Fruit fly (Drosophila melanogaster) whole organism, prepupa: ENCODE measurements around the gene acj6.

Experiments
- CG10631 ChIP-seq: fragments of 200-800 bp; sonication (Bioruptor generic); optimal IDR thresholded peaks from 2 replicates; lab custom pipeline; 2016; ENCODE audit warnings: missing biosample characterization, missing genetic modification characterization
- CG10669 ChIP-seq: fragments of 200-800 bp; sonication (Bioruptor generic); optimal IDR thresholded peaks from 3 replicates; lab custom pipeline; 2018; ENCODE audit warnings: missing biosample characterization, mild to moderate bottlenecking, missing genetic modification characterization, moderate library complexity
- CG11294 ChIP-seq: fragments of 200-800 bp; sonication (Bioruptor generic); IDR thresholded peaks from 2 replicates; pipeline ENCODE4 v1.3.6; 2022; ENCODE audit warnings: missing biosample characterization, missing genetic modification characterization
- CG11762 ChIP-seq: fragments of 200-800 bp; sonication (Bioruptor generic); optimal IDR thresholded peaks from 3 replicates; lab custom pipeline; 2016; ENCODE audit warnings: missing biosample characterization, missing genetic modification characterization; ENCODE audit not compliant: insufficient read depth
- CG15336 ChIP-seq: fragments of 200-800 bp; sonication (Bioruptor generic); IDR thresholded peaks from 2 replicates; pipeline ENCODE4 v1.3.6; 2022; ENCODE audit warnings: missing biosample characterization, missing genetic modification characterization
- CG16779 ChIP-seq: fragments of 200-800 bp; sonication (Bioruptor generic); optimal IDR thresholded peaks from 3 replicates; lab custom pipeline; 2017; ENCODE audit warnings: missing biosample characterization, mild to moderate bottlenecking, missing genetic modification characterization
- CG3032 ChIP-seq: fragments of 200-800 bp; optimal IDR thresholded peaks from 2 replicates; lab custom pipeline; 2019; ENCODE audit warnings: missing biosample characterization, mild to moderate bottlenecking, missing genetic modification characterization, moderate library complexity
- CG31627 ChIP-seq: fragments of 200-800 bp; sonication (Bioruptor generic); optimal IDR thresholded peaks from 3 replicates; lab custom pipeline; 2016; ENCODE audit warnings: missing biosample characterization, missing genetic modification characterization
- CG32006 ChIP-seq: fragments of 200-800 bp; sonication (Bioruptor generic); optimal IDR thresholded peaks from 3 replicates; lab custom pipeline; 2017; ENCODE audit warnings: missing biosample characterization, mild to moderate bottlenecking, missing genetic modification characterization
- CG3919 ChIP-seq: fragments of 200-800 bp; sonication (Bioruptor generic); optimal IDR thresholded peaks from 3 replicates; lab custom pipeline; 2016; ENCODE audit warnings: missing biosample characterization, missing genetic modification characterization
- CG4318 ChIP-seq: fragments of 200-800 bp; sonication (Bioruptor generic); optimal IDR thresholded peaks from 3 replicates; lab custom pipeline; 2017; ENCODE audit warnings: missing biosample characterization, mild to moderate bottlenecking, missing genetic modification characterization
- CG6163 ChIP-seq: fragments of 200-800 bp; sonication (Bioruptor generic); IDR thresholded peaks from 3 replicates; pipeline ENCODE4 v1.3.6; 2022; ENCODE audit warnings: missing biosample characterization, missing genetic modification characterization
- CG6276 ChIP-seq: fragments of 200-800 bp; sonication (Bioruptor generic); optimal IDR thresholded peaks from 2 replicates; lab custom pipeline; 2017; ENCODE audit warnings: missing biosample characterization, mild to moderate bottlenecking, missing genetic modification characterization
- CG6808 ChIP-seq: fragments of 200-800 bp; sonication (Bioruptor generic); optimal IDR thresholded peaks from 3 replicates; lab custom pipeline; 2017; ENCODE audit warnings: missing biosample characterization, missing genetic modification characterization, mild to moderate bottlenecking, moderate library complexity, missing genetic modification reagents
- CG6854 ChIP-seq: fragments of 200-800 bp; sonication (Bioruptor generic); optimal IDR thresholded peaks from 2 replicates; lab custom pipeline; 2017; ENCODE audit warnings: missing biosample characterization, mild to moderate bottlenecking, missing genetic modification characterization
- CG7368 ChIP-seq: fragments of 200-800 bp; sonication (Bioruptor generic); optimal IDR thresholded peaks from 3 replicates; lab custom pipeline; 2016; ENCODE audit warnings: missing biosample characterization, missing genetic modification characterization
- CG8119 ChIP-seq: fragments of 200-800 bp; sonication (Bioruptor generic); IDR thresholded peaks from 3 replicates; pipeline ENCODE4 v1.3.6; 2022; ENCODE audit warnings: missing biosample characterization, missing genetic modification characterization
- CG8632 ChIP-seq: fragments of 200-800 bp; sonication (Bioruptor generic); optimal IDR thresholded peaks from 3 replicates; lab custom pipeline; 2016; ENCODE audit warnings: missing biosample characterization, missing genetic modification characterization
- CG9139 ChIP-seq: fragments of 200-800 bp; sonication (Bioruptor generic); optimal IDR thresholded peaks from 3 replicates; lab custom pipeline; 2017; ENCODE audit warnings: missing biosample characterization, mild to moderate bottlenecking, missing genetic modification characterization
- Eip78C ChIP-seq: fragments of 200-800 bp; sonication (Bioruptor generic); peaks from one replicate; lab custom pipeline; 2016; ENCODE audit warnings: missing biosample characterization, missing genetic modification characterization
- Eip93F ChIP-seq: fragments of 200-800 bp; sonication (Bioruptor generic); optimal IDR thresholded peaks from 2 replicates; lab custom pipeline; 2016; ENCODE audit warnings: missing biosample characterization, mild to moderate bottlenecking, missing genetic modification characterization
- Ets21C ChIP-seq: fragments of 200-800 bp; sonication (Bioruptor generic); optimal IDR thresholded peaks from 3 replicates; lab custom pipeline; 2016; ENCODE audit warnings: missing biosample characterization, missing genetic modification characterization
- Gug ChIP-seq: fragments of 200-800 bp; sonication (Bioruptor generic); IDR thresholded peaks from 2 replicates; pipeline ENCODE4 v1.3.6; 2022; ENCODE audit warnings: missing biosample characterization, missing genetic modification characterization
- Hr38 ChIP-seq: sonication (Bioruptor generic); optimal IDR thresholded peaks from 2 replicates; lab custom pipeline; 2016; ENCODE audit warnings: missing biosample characterization, missing genetic modification characterization
- Hr4 ChIP-seq: fragments of 200-800 bp; sonication (Bioruptor generic); optimal IDR thresholded peaks from 3 replicates; lab custom pipeline; 2016; ENCODE audit warnings: missing biosample characterization, missing genetic modification characterization
- Lpt ChIP-seq: fragments of 200-800 bp; sonication (Bioruptor generic); optimal IDR thresholded peaks from 3 replicates; lab custom pipeline; 2016; ENCODE audit warnings: missing biosample characterization, missing genetic modification characterization
- Met ChIP-seq: fragments of 200-800 bp; sonication (Bioruptor generic); optimal IDR thresholded peaks from 3 replicates; lab custom pipeline; 2016; ENCODE audit warnings: missing biosample characterization, missing genetic modification characterization
- Sox14 ChIP-seq: fragments of 200-800 bp; sonication (Bioruptor generic); optimal IDR thresholded peaks from 3 replicates; lab custom pipeline; 2016; ENCODE audit warnings: missing biosample characterization, missing genetic modification characterization
- Sox15 ChIP-seq: fragments of 200-800 bp; sonication (Bioruptor generic); optimal IDR thresholded peaks from 3 replicates; lab custom pipeline; 2016; ENCODE audit warnings: missing biosample characterization, missing genetic modification characterization
- acj6 ChIP-seq: fragments of 200-800 bp; sonication (Bioruptor generic); optimal IDR thresholded peaks from 3 replicates; lab custom pipeline; 2016; ENCODE audit warnings: missing biosample characterization, missing genetic modification characterization
- cyc ChIP-seq: fragments of 200-800 bp; sonication (Bioruptor generic); optimal IDR thresholded peaks from 3 replicates; lab custom pipeline; 2016; ENCODE audit warnings: missing biosample characterization, missing genetic modification characterization
- dac ChIP-seq: fragments of 200-800 bp; sonication (Bioruptor generic); optimal IDR thresholded peaks from 2 replicates; lab custom pipeline; 2017; ENCODE audit warnings: missing biosample characterization, mild to moderate bottlenecking, missing genetic modification characterization
- eg ChIP-seq: fragments of 200-800 bp; sonication (Bioruptor generic); IDR thresholded peaks from 3 replicates; pipeline ENCODE4 v1.3.6; 2022; ENCODE audit warnings: missing biosample characterization, missing genetic modification characterization
- esn ChIP-seq: fragments of 200-800 bp; sonication (Bioruptor generic); optimal IDR thresholded peaks from 2 replicates; lab custom pipeline; 2016; ENCODE audit warnings: missing biosample characterization, mild to moderate bottlenecking, missing genetic modification characterization, moderate library complexity
- fd85E ChIP-seq: fragments of 200-800 bp; sonication (Bioruptor generic); optimal IDR thresholded peaks from 3 replicates; lab custom pipeline; 2016; ENCODE audit warnings: missing biosample characterization, missing genetic modification characterization
- fkh ChIP-seq: fragments of 200-800 bp; sonication (Bioruptor generic); optimal IDR thresholded peaks from 3 replicates; lab custom pipeline; 2017; ENCODE audit warnings: missing biosample characterization, mild to moderate bottlenecking, missing genetic modification characterization, moderate library complexity
- lz ChIP-seq: fragments of 200-800 bp; sonication (Bioruptor generic); optimal IDR thresholded peaks from 3 replicates; lab custom pipeline; 2016; ENCODE audit warnings: missing biosample characterization, missing genetic modification characterization
- net ChIP-seq: fragments of 200-800 bp; sonication (Bioruptor generic); optimal IDR thresholded peaks from 3 replicates; lab custom pipeline; 2016; ENCODE audit warnings: missing biosample characterization, missing genetic modification characterization
- salr ChIP-seq, 2 experiments: fragments of 200-800 bp; sonication (Bioruptor generic); optimal IDR thresholded peaks; 3 replicates each; lab custom pipeline; 2016 to 2018; ENCODE audit warnings: missing biosample characterization in 2 of 2, missing genetic modification characterization in 2 of 2, mild to moderate bottlenecking in 1 of 2
- svp ChIP-seq: fragments of 200-800 bp; sonication (Bioruptor generic); peaks from one replicate; lab custom pipeline; 2016; ENCODE audit warnings: missing biosample characterization, missing genetic modification characterization

acj6 gene

DNA sequence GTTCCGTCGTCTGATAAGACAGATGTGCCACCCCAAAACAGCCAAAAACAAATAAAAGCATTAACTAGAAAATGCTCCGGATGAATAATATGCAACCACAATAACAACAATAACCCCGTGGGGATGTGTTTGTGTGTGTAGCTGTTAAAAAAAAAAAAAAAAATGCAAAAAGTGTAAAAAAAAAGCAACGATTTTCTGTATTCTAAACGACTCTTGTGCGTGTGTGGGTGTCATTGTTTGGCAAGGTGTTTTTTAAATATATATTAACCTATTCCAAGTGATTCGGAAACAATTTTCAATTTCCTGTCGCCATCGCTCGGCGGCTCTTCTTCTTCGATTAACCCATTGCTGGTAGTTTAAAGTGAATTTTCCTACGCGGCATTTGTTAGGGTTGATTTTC is 58.3 kb downstream of the acj6 start (continued):
- TF ChIP-seq CG15336: peak; percentile 57
- peak; percentile 24 for TF ChIP-seq CG10669 (GFP tag; lab: Kevin White, UChicago)
- no peak for TF ChIP-seq CG10631 (GFP tag; lab: Kevin White, UChicago)
- no peak for TF ChIP-seq Sox15 (GFP tag; lab: Kevin White, UChicago)
- peak; percentile 76 for TF ChIP-seq CG6808 (GFP tag; lab: Kevin White, UChicago)
- TF ChIP-seq salr (GFP tag; optimal IDR thresholded peaks at IDR 0.05; lab: Kevin White, UChicago): peak in 1 of 2 experiments; percentile 16
- TF ChIP-seq Met (GFP tag; lab: Kevin White, UChicago): peak; percentile 13
- TF ChIP-seq CG3032: peak; percentile 11
- peak; percentile 16 for TF ChIP-seq CG32006 (GFP tag; lab: Kevin White, UChicago)
- peak; percentile 38 for TF ChIP-seq CG6276
- TF ChIP-seq CG8632 (GFP tag; lab: Kevin White, UChicago): peak; percentile 47
- no peak for TF ChIP-seq fkh (GFP tag; lab: Kevin White, UChicago)
- peak; percentile 40 for TF ChIP-seq Lpt (GFP tag; lab: Kevin White, UChicago)
- TF ChIP-seq CG11294: no peak
- TF ChIP-seq net (GFP tag; lab: Kevin White, UChicago): peak; percentile 43
- peak; percentile 45 for TF ChIP-seq CG16779 (tag; lab: Kevin White, UChicago)
- peak; percentile 4 for TF ChIP-seq acj6 (GFP tag; lab: Kevin White, UChicago)
- TF ChIP-seq CG11762 (GFP tag; lab: Kevin White, UChicago): peak; percentile 53
- TF ChIP-seq svp (GFP tag; lab: Kevin White, UChicago): no peak
- TF ChIP-seq CG7368 (GFP tag; lab: Kevin White, UChicago): no peak
- TF ChIP-seq CG3919: peak; percentile 9
- no peak for TF ChIP-seq lz (GFP tag; lab: Kevin White, UChicago)
- no peak for TF ChIP-seq fd85E
- peak; percentile 55 for TF ChIP-seq CG9139 (GFP tag; lab: Kevin White, UChicago)
- TF ChIP-seq CG31627: no peak
- TF ChIP-seq CG4318: no peak
- no peak for TF ChIP-seq Ets21C (GFP tag; lab: Kevin White, UChicago)
- no peak for TF ChIP-seq Hr38 (GFP tag; lab: Kevin White, UChicago)
- no peak for TF ChIP-seq Sox14 (GFP tag; lab: Kevin White, UChicago)
- no peak for TF ChIP-seq cyc (GFP tag; lab: Kevin White, UChicago)
- TF ChIP-seq Eip93F (GFP tag; lab: Kevin White, UChicago): peak; percentile 34

- TF ChIP-seq Eip78C (GFP tag; lab: Kevin White, UChicago) (peak; percentile 61), svp (GFP tag; lab: Kevin White, UChicago) (peak; percentile 75), CG10669 (GFP tag; lab: Kevin White, UChicago) (no peak), CG8119 (GFP tag; lab: Robert Waterston, UW) (0 out of 3 replicates have a peak, but pooled peaks have one; percentile 37), net (GFP tag; lab: Kevin White, UChicago) (no peak), dac (GFP tag; lab: Kevin White, UChicago) (no peak), CG11294 (no peak), CG6163 (peak; percentile 21; the same call in 1 of the 3 replicates), Gug (GFP tag; lab: Robert Waterston, UW) (no peak), esn (no peak), CG6854 (no peak), Hr4 (no peak), eg (peak; percentile 24; the same call in 1 of the 3 replicates)
Measured at dm6 chrX:15319699-15320482, 59.0 kb downstream of the acj6 start.
